Fruit fly (Drosophila melanogaster): ENCODE results near the gene Tmem43.
A peak's percentile ranks its signal among the peaks of the same experiment; 100 is the strongest.

Tmem43 gene

dm6 chr3L:7875606-7876366, 39.1 kb downstream of the Tmem43 start (continued):
- no peak for TF ChIP-seq CG12236 (GFP tag; optimal IDR thresholded peaks at IDR 0.05)
- TF ChIP-seq Xrp1 (GFP tag; IDR thresholded peaks at IDR 0.05) = peak; percentile 57
- TF ChIP-seq Asciz (GFP tag; optimal IDR thresholded peaks at IDR 0.05) = peak; percentile 56
- peak; percentile 64 for TF ChIP-seq fd96Cb (tag; optimal IDR thresholded peaks at IDR 0.05)
- peak; percentile 43 for TF ChIP-seq CG8388 (GFP tag; optimal IDR thresholded peaks at IDR 0.05)
- no peak for TF ChIP-seq en (GFP tag; optimal IDR thresholded peaks at IDR 0.05)
- TF ChIP-seq ara (GFP tag; IDR thresholded peaks at IDR 0.05) = 0 out of 2 replicates have a peak, but pooled peaks have one; percentile 4
- peak; percentile 62 for TF ChIP-seq CG12391 (tag; optimal IDR thresholded peaks at IDR 0.05)
- TF ChIP-seq CG4360 (GFP tag; IDR thresholded peaks at IDR 0.05) = peak; percentile 87
- TF ChIP-seq mld (GFP tag; IDR thresholded peaks at IDR 0.05; ENCODE audit: partially characterized antibody) = no peak
- peak; percentile 64 for TF ChIP-seq CG10267 (tag; optimal IDR thresholded peaks at IDR 0.05)
- TF ChIP-seq pnt (GFP tag; optimal IDR thresholded peaks at IDR 0.05) = no peak
- no peak for TF ChIP-seq Adf1 (GFP tag; IDR thresholded peaks at IDR 0.05)
- TF ChIP-seq pfk (GFP tag; optimal IDR thresholded peaks at IDR 0.05) = no peak
- no peak for TF ChIP-seq CG2889 (GFP tag; IDR thresholded peaks at IDR 0.05)
- TF ChIP-seq CG8359 (GFP tag; optimal IDR thresholded peaks at IDR 0.05; ENCODE audit: borderline replicate concordance) = peak; percentile 11
- peak; percentile 32 for TF ChIP-seq lab (GFP tag; optimal IDR thresholded peaks at IDR 0.05)
- peak; percentile 34 for TF ChIP-seq CG9215 (GFP tag; IDR thresholded peaks at IDR 0.05)
- peak; percentile 46 for TF ChIP-seq CG4820 (GFP tag; optimal IDR thresholded peaks at IDR 0.05)
- TF ChIP-seq tna (GFP tag; IDR thresholded peaks at IDR 0.05; ENCODE audit: partially characterized antibody) = no peak
- TF ChIP-seq fd3F (GFP tag; optimal IDR thresholded peaks at IDR 0.05) = peak; percentile 19
- peak; percentile 70 for TF ChIP-seq dmrt99B (tag; optimal IDR thresholded peaks at IDR 0.05)
- TF ChIP-seq CG3407 (GFP tag; optimal IDR thresholded peaks at IDR 0.05) = peak; percentile 33
- peak; percentile 11 for TF ChIP-seq CG8281 (tag; optimal IDR thresholded peaks at IDR 0.05)
- peak; percentile 29; the same call in 1 of the 2 replicates for TF ChIP-seq sisA (GFP tag; IDR thresholded peaks at IDR 0.05)
- TF ChIP-seq CG31388 (GFP tag; optimal IDR thresholded peaks at IDR 0.05) = no peak
- TF ChIP-seq dpn (GFP tag; optimal IDR thresholded peaks at IDR 0.05) = peak in 1 of 2 experiments; percentile 42
- TF ChIP-seq CG11723 (GFP tag; optimal IDR thresholded peaks at IDR 0.05) = peak; percentile 35
- TF ChIP-seq CG5245 (GFP tag; optimal IDR thresholded peaks at IDR 0.05) = peak; percentile 5
- peak; percentile 64 for TF ChIP-seq CG7839 (tag; optimal IDR thresholded peaks at IDR 0.05)
- TF ChIP-seq CG6813 (GFP tag; optimal IDR thresholded peaks at IDR 0.05) = peak; percentile 2
- TF ChIP-seq zfh1 (GFP tag; IDR thresholded peaks at IDR 0.05) = 0 out of 3 replicates have a peak, but pooled peaks have one; percentile 52
- TF ChIP-seq Max (GFP tag; optimal IDR thresholded peaks at IDR 0.05) = peak; percentile 22
- peak; percentile 31; the same call in 1 of the 3 replicates for TF ChIP-seq Dbx (GFP tag; IDR thresholded peaks at IDR 0.05)
- peak; percentile 18 for TF ChIP-seq NfI (GFP tag; optimal IDR thresholded peaks at IDR 0.05)
- TF ChIP-seq Ets65A (GFP tag) = peak; percentile 16
- TF ChIP-seq CG1024 (GFP tag; IDR thresholded peaks at IDR 0.05) = 0 out of 2 replicates have a peak, but pooled peaks have one; percentile 16
- TF ChIP-seq sim (GFP tag; IDR thresholded peaks at IDR 0.05) = no peak
- TF ChIP-seq CG1647 (GFP tag; optimal IDR thresholded peaks at IDR 0.05) = no peak
- TF ChIP-seq CG10979 (tag; optimal IDR thresholded peaks at IDR 0.05) = peak; percentile 75
- peak; percentile 47 for TF ChIP-seq CG9437 (GFP tag; optimal IDR thresholded peaks at IDR 0.05)
- TF ChIP-seq CG15514 (GFP tag; optimal IDR thresholded peaks at IDR 0.05) = no peak
- TF ChIP-seq Sox102F (GFP tag; optimal IDR thresholded peaks at IDR 0.05) = peak; percentile 62
- TF ChIP-seq CG3281 (GFP tag; optimal IDR thresholded peaks at IDR 0.05) = peak; percentile 66
- 0 out of 2 replicates have a peak, but pooled peaks have one; percentile 26 for TF ChIP-seq CG31224 (GFP tag; IDR thresholded peaks at IDR 0.05)
- TF ChIP-seq CG10209 (GFP tag; optimal IDR thresholded peaks at IDR 0.05) = peak; percentile 41
- peak; percentile 61 for TF ChIP-seq Ssrp (tag; optimal IDR thresholded peaks at IDR 0.05)
- peak; percentile 65 for TF ChIP-seq az2 (GFP tag; optimal IDR thresholded peaks at IDR 0.05)
